Worm (Caenorhabditis elegans) whole organism, early embryonic: ENCODE measurements around the gene Y73F8A.14.

Experiments
- B0310.2 ChIP-seq: sonication (generic microtip); optimal IDR thresholded peaks from 2 replicates; lab custom pipeline; 2016; ENCODE audit warnings: mild to moderate bottlenecking, missing genetic modification characterization, missing compliant biosample characterization
- F13C5.2 ChIP-seq: sonication (generic microtip); optimal IDR thresholded peaks from 2 replicates; lab custom pipeline; 2017; ENCODE audit warnings: mild to moderate bottlenecking, missing genetic modification characterization, inconsistent platforms, missing compliant biosample characterization
- aly-1 ChIP-seq: sonication (generic microtip); optimal IDR thresholded peaks from 2 replicates; lab custom pipeline; 2016; ENCODE audit warnings: missing genetic modification characterization, missing compliant biosample characterization
- ama-1 ChIP-seq: fragments of 150-350 bp; optimal IDR thresholded peaks from 2 replicates; lab custom pipeline; 2014
- ceh-13 ChIP-seq: fragments of 200-800 bp; sonication (Bioruptor generic); optimal IDR thresholded peaks from 2 replicates; lab custom pipeline; 2018; ENCODE audit warnings: mild to moderate bottlenecking, missing genetic modification characterization, missing compliant biosample characterization
- ceh-36 ChIP-seq: sonication (generic microtip); optimal IDR thresholded peaks from 2 replicates; lab custom pipeline; 2016; ENCODE audit warnings: missing genetic modification characterization, inconsistent platforms, missing compliant biosample characterization
- ets-7 ChIP-seq: sonication (generic microtip); optimal IDR thresholded peaks from 2 replicates; lab custom pipeline; 2016; ENCODE audit warnings: missing genotype, missing genetic modification characterization, missing compliant biosample characterization
- flt-1 ChIP-seq: fragments of 200-800 bp; sonication (Bioruptor generic); IDR thresholded peaks from 2 replicates; pipeline ENCODE4 v1.3.6; 2022; ENCODE audit warnings: missing genetic modification characterization, missing compliant biosample characterization
- hmbx-1 ChIP-seq: sonication (generic microtip); optimal IDR thresholded peaks from 2 replicates; lab custom pipeline; 2016; ENCODE audit warnings: mild to moderate bottlenecking, missing genetic modification characterization, missing compliant biosample characterization
- hmg-4 ChIP-seq: fragments of 200-800 bp; sonication (Bioruptor generic); optimal IDR thresholded peaks from 2 replicates; lab custom pipeline; 2018; ENCODE audit warnings: mild to moderate bottlenecking, missing genetic modification characterization, missing compliant biosample characterization
- hnd-1 ChIP-seq: sonication (generic microtip); optimal IDR thresholded peaks from 2 replicates; lab custom pipeline; 2016; ENCODE audit warnings: missing genetic modification characterization, missing compliant biosample characterization
- pes-1 ChIP-seq: fragments of 200-800 bp; sonication (Bioruptor generic); IDR thresholded peaks from 2 replicates; pipeline ENCODE4 v1.3.6; 2022; ENCODE audit warnings: missing genetic modification reagents, missing genetic modification characterization, missing compliant biosample characterization
- scrt-1 ChIP-seq: fragments of 200-800 bp; sonication (Bioruptor generic); IDR thresholded peaks from 2 replicates; pipeline ENCODE4 v1.3.6; 2022; ENCODE audit warnings: missing genetic modification characterization, missing compliant biosample characterization
- sea-1 ChIP-seq: fragments of 200-800 bp; sonication (Bioruptor generic); conservative IDR thresholded peaks from 2 replicates; pipeline ENCODE4 v1.3.6; 2022; ENCODE audit warnings: missing genetic modification characterization, missing compliant biosample characterization
- tbx-11 ChIP-seq: fragments of 200-800 bp; sonication (Bioruptor generic); IDR thresholded peaks from 2 replicates; pipeline ENCODE4 v1.3.6; 2022; ENCODE audit warnings: missing genetic modification characterization, missing compliant biosample characterization
- tbx-37 ChIP-seq: fragments of 200-800 bp; sonication (Bioruptor generic); conservative IDR thresholded peaks from 2 replicates; pipeline ENCODE4 v1.3.6; 2022; ENCODE audit warnings: missing genetic modification reagents, missing genetic modification characterization, missing compliant biosample characterization
- tra-4 ChIP-seq: sonication (generic microtip); optimal IDR thresholded peaks from 2 replicates; lab custom pipeline; 2017; ENCODE audit warnings: missing genetic modification characterization, missing compliant biosample characterization

The Y73F8A.14 gene

DNA sequence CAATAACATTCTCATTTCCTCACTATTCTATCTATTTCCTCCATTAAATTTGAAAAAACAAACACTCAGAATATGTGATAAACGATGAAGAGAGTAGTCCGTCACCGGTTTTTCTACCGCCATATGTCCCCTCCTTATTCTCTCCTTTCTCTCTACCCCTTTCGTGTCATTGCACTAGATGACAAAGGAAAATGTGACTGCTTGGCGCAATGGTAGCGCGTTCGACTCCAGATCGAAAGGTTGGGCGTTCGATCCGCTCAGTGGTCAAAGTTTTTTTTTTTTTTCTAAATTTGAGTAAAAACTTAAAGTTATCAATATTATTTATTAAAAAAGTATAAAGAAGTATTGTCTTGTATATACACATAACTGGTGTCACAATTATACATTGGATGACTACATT, 29.4 kb downstream of the Y73F8A.14 start:
- TF ChIP-seq hnd-1 (tag; lab: Kevin White, UChicago) (peak; percentile 54), ceh-36 (tag; lab: Kevin White, UChicago) (no peak), ama-1 (no peak), flt-1 (peak; percentile 85), pes-1 (GFP tag; lab: Robert Waterston, UW) (peak; percentile 87), B0310.2 (tag; lab: Kevin White, UChicago) (no peak), ceh-13 (GFP tag; lab: Kevin White, UChicago) (peak; percentile 39), hmbx-1 (tag; lab: Kevin White, UChicago) (no peak), ets-7 (tag; lab: Kevin White, UChicago) (no peak), hmg-4 (GFP tag; lab: Kevin White, UChicago) (no peak), tbx-11 (GFP tag; lab: Robert Waterston, UW) (peak; percentile 84), tra-4 (no peak), tbx-37 (peak; percentile 84), F13C5.2 (tag; lab: Kevin White, UChicago) (no peak), aly-1 (tag; lab: Kevin White, UChicago) (no peak), scrt-1 (GFP tag; lab: Robert Waterston, UW) (peak; percentile 84), sea-1 (GFP tag; lab: Robert Waterston, UW) (peak; percentile 78)

DNA sequence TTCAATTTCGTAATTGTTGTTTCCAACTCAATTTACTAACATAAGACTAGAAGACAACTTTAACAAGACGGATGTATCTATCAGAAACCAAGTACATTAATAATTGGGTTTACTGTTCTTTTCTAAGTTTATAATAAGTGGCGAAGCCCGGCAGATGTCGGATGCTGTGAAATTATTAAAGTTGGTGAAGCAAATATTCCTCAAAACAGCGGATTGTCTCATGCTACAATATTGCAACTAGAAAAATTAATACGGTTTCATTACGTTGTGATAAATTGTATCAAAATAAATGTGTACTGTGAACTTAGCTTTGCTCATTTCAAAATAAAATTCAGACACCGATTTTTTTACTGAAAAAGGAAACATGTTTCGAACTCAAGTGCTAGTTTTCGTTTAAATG, 35.3 kb downstream of the Y73F8A.14 start:
- TF ChIP-seq ceh-13 (GFP tag; lab: Kevin White, UChicago) (no peak), hmbx-1 (tag; lab: Kevin White, UChicago) (no peak), sea-1 (GFP tag; lab: Robert Waterston, UW) (no peak), hmg-4 (GFP tag; lab: Kevin White, UChicago) (no peak), ets-7 (tag; lab: Kevin White, UChicago) (no peak), F13C5.2 (tag; lab: Kevin White, UChicago) (no peak), tra-4 (no peak), hnd-1 (tag; lab: Kevin White, UChicago) (no peak), tbx-37 (no peak), aly-1 (tag; lab: Kevin White, UChicago) (no peak), pes-1 (GFP tag; lab: Robert Waterston, UW) (no peak), ama-1 (no peak)

DNA sequence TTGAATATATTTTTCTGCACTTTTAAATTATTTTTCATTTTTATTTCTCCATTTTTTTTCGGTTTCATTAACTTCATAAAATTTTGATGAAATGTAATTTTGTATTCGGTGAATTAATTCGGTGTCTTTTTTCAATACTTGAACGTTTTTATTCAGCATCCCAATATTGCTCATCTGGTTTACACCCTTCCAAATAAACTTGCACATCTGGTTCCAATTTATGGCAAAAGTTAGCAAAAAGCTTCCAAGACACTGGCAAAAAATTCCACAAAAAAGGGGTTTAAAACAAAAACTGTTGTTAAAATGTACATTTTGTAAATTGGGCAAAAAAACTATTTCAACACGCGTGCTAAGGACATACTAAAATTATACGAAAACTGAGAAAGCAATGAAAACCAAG, 38.7 kb downstream of the Y73F8A.14 start:
- TF ChIP-seq tra-4 = no peak
- TF ChIP-seq ama-1 = no peak
- no peak for TF ChIP-seq F13C5.2 (tag; lab: Kevin White, UChicago)
- no peak for TF ChIP-seq ets-7 (tag; lab: Kevin White, UChicago)
- no peak for TF ChIP-seq hnd-1 (tag; lab: Kevin White, UChicago)
- TF ChIP-seq hmbx-1 (tag; lab: Kevin White, UChicago) = no peak

DNA sequence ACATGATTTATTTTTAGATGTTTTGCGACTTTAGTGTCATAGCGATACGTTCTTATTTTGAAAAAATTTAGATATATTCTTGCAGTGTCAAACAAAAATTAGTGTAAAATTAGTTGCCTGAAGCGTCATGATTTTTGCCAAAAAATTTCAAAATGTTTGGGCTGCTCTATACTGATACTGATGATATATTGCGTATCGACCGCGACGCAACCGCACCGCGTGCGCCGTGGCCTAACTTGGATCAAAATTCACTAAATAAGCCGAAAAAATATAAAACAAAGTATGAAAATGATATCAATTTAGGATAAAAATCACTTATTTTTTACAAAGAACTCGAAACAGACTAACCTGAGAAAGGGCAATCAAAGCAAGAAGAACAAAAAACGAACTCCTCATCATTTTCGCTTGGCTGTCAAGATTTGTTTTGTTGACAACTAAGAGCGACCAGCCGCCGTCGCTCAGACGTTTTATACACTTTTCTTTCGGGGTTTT, 43.5 kb downstream of the Y73F8A.14 start, which contains the start of gene ccg-1:
Gene ccg-1, minus strand, starts transcription at position 442 of the 492 bp plus-strand sequence.
- TF ChIP-seq hnd-1 (tag; lab: Kevin White, UChicago) = no peak
- no peak for TF ChIP-seq pes-1 (GFP tag; lab: Robert Waterston, UW)
- TF ChIP-seq hmbx-1 (tag; lab: Kevin White, UChicago) = no peak
- TF ChIP-seq tra-4 = no peak
- no peak for TF ChIP-seq tbx-37
- TF ChIP-seq ceh-13 (GFP tag; lab: Kevin White, UChicago) = no peak
- TF ChIP-seq aly-1 (tag; lab: Kevin White, UChicago) = no peak
- no peak for TF ChIP-seq sea-1 (GFP tag; lab: Robert Waterston, UW)
- no peak for TF ChIP-seq scrt-1 (GFP tag; lab: Robert Waterston, UW)
- no peak for TF ChIP-seq ceh-36 (tag; lab: Kevin White, UChicago)
- no peak for TF ChIP-seq hmg-4 (GFP tag; lab: Kevin White, UChicago)
- TF ChIP-seq ets-7 (tag; lab: Kevin White, UChicago) = no peak
- TF ChIP-seq flt-1 = no peak
- no peak for TF ChIP-seq F13C5.2 (tag; lab: Kevin White, UChicago)
- no peak for TF ChIP-seq tbx-11 (GFP tag; lab: Robert Waterston, UW)
- TF ChIP-seq B0310.2 (tag; lab: Kevin White, UChicago) = no peak
- no peak for TF ChIP-seq ama-1

DNA sequence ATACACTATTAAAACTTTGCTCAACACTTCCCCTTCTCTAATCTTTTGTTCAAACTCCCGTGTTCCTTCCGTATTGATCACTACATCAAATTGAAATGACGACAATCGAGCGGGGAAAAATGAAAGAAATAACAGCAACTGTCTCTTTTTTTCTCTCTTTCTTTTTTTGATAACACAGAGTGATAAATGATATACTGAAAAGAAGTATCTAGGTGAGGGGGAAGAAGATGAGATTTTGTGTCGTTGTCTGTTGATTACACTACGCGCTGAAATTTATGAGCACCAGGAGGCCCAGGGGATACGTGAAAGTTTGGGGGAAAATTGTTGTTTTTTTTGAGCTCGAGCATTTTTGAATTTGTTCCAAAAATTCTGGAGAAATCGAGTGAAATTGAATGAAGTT, 44.8 kb downstream of the Y73F8A.14 start:
- TF ChIP-seq tbx-11 (GFP tag; lab: Robert Waterston, UW) = no peak
